Fruit fly (Drosophila melanogaster) whole organism, embryonic: ENCODE results near the gene Atg18b.

Experiments used
- ATbp ChIP-seq: fragments of 200-800 bp; sonication (Bioruptor generic); optimal IDR thresholded peaks from 2 replicates; lab custom pipeline; 2017; ENCODE audit warnings: missing biosample characterization, mild to moderate bottlenecking, missing genetic modification characterization, missing genetic modification reagents
- Atf-2 ChIP-seq: fragments of 200-800 bp; sonication (Bioruptor generic); optimal IDR thresholded peaks from 2 replicates; lab custom pipeline; 2016; ENCODE audit warnings: missing biosample characterization, missing genetic modification characterization
- B-H1 ChIP-seq: fragments of 200-800 bp; sonication (Bioruptor generic); IDR thresholded peaks from 3 replicates; pipeline ENCODE4 v1.3.6; 2022; ENCODE audit warnings: missing biosample characterization, missing genetic modification characterization
- B-H2 ChIP-seq: fragments of 200-800 bp; sonication (Bioruptor generic); optimal IDR thresholded peaks from 2 replicates; lab custom pipeline; 2018; ENCODE audit warnings: missing biosample characterization, mild to moderate bottlenecking, missing genetic modification characterization
- BEAF-32 ChIP-seq: fragments of 200-800 bp; sonication (Bioruptor generic); optimal IDR thresholded peaks from 3 replicates; lab custom pipeline; 2017; ENCODE audit warnings: missing biosample characterization, missing genetic modification characterization, mild to moderate bottlenecking, moderate library complexity, missing genetic modification reagents
- CG10147 ChIP-seq: fragments of 200-800 bp; sonication (Bioruptor generic); optimal IDR thresholded peaks from 2 replicates; lab custom pipeline; 2019; ENCODE audit warnings: missing biosample characterization, mild to moderate bottlenecking, missing genetic modification characterization, moderate library complexity
- CG11085 ChIP-seq: fragments of 200-800 bp; sonication (Bioruptor generic); IDR thresholded peaks from 2 replicates; pipeline ENCODE4 v1.3.6; 2022; ENCODE audit warnings: missing biosample characterization, missing genetic modification characterization
- CG13296 ChIP-seq: fragments of 200-800 bp; sonication (Bioruptor generic); optimal IDR thresholded peaks from 3 replicates; lab custom pipeline; 2018; ENCODE audit warnings: missing biosample characterization, mild to moderate bottlenecking, missing genetic modification characterization
- CG14965 ChIP-seq: fragments of 200-800 bp; sonication (Bioruptor generic); optimal IDR thresholded peaks from 2 replicates; lab custom pipeline; 2016; ENCODE audit warnings: missing biosample characterization, missing genetic modification characterization, borderline replicate concordance
- CG1529 ChIP-seq: fragments of 200-800 bp; sonication (Bioruptor generic); optimal IDR thresholded peaks from 3 replicates; lab custom pipeline; 2018; ENCODE audit warnings: missing biosample characterization, missing genetic modification characterization
- CG15696 ChIP-seq: fragments of 200-800 bp; sonication (Bioruptor generic); optimal IDR thresholded peaks from 2 replicates; lab custom pipeline; 2019; ENCODE audit warnings: missing biosample characterization, mild to moderate bottlenecking, missing genetic modification characterization, moderate library complexity
- CG17829 ChIP-seq: fragments of 200-800 bp; optimal IDR thresholded peaks from 2 replicates; lab custom pipeline; 2019; ENCODE audit warnings: missing biosample characterization, mild to moderate bottlenecking, missing genetic modification characterization, moderate library complexity
- CG18599 ChIP-seq: fragments of 200-800 bp; sonication (Bioruptor generic); optimal IDR thresholded peaks from 3 replicates; lab custom pipeline; 2017; ENCODE audit warnings: missing biosample characterization, missing genetic modification characterization, mild to moderate bottlenecking, moderate library complexity, missing genetic modification reagents
- CG2202 ChIP-seq: fragments of 200-800 bp; sonication (Bioruptor generic); optimal IDR thresholded peaks from 2 replicates; lab custom pipeline; 2018; ENCODE audit warnings: missing biosample characterization, mild to moderate bottlenecking, missing genetic modification characterization
- CG2678 ChIP-seq: fragments of 200-800 bp; sonication (Bioruptor generic); optimal IDR thresholded peaks from 3 replicates; lab custom pipeline; 2019; ENCODE audit warnings: missing biosample characterization, mild to moderate bottlenecking, missing genetic modification characterization, moderate library complexity
- CG33213 ChIP-seq: fragments of 200-800 bp; sonication (Bioruptor generic); optimal IDR thresholded peaks from 3 replicates; lab custom pipeline; 2016; ENCODE audit warnings: missing biosample characterization, missing genetic modification characterization
- CG43689 ChIP-seq: fragments of 200-800 bp; sonication (Bioruptor generic); IDR thresholded peaks from 2 replicates; pipeline ENCODE4 v1.3.6; 2022; ENCODE audit warnings: missing biosample characterization, missing genetic modification characterization
- CG5180 ChIP-seq: fragments of 200-800 bp; sonication (Bioruptor generic); optimal IDR thresholded peaks from 3 replicates; lab custom pipeline; 2017; ENCODE audit warnings: missing biosample characterization, missing genetic modification characterization, mild to moderate bottlenecking, moderate library complexity, missing genetic modification reagents
- CG7556 ChIP-seq: fragments of 200-800 bp; sonication (Bioruptor generic); optimal IDR thresholded peaks from 2 replicates; lab custom pipeline; 2017; ENCODE audit warnings: missing biosample characterization, mild to moderate bottlenecking, missing genetic modification characterization
- Drgx ChIP-seq: fragments of 200-800 bp; sonication (Bioruptor generic); IDR thresholded peaks from 2 replicates; pipeline ENCODE4 v1.3.6; 2022; ENCODE audit warnings: missing biosample characterization, missing genetic modification characterization
- Fer1 ChIP-seq: fragments of 200-800 bp; sonication (Bioruptor generic); optimal IDR thresholded peaks from 2 replicates; lab custom pipeline; 2017; ENCODE audit warnings: missing biosample characterization, mild to moderate bottlenecking, missing genetic modification characterization
- Gsc ChIP-seq: fragments of 200-800 bp; sonication (Bioruptor generic); IDR thresholded peaks from 2 replicates; pipeline ENCODE4 v1.3.6; 2022; ENCODE audit warnings: missing biosample characterization, missing genetic modification characterization
- HLH3B ChIP-seq: fragments of 200-800 bp; sonication (Bioruptor generic); IDR thresholded peaks from 2 replicates; pipeline ENCODE4 v1.3.6; 2022; ENCODE audit warnings: missing biosample characterization, missing genetic modification characterization
- HmgZ ChIP-seq: fragments of 200-800 bp; sonication (Bioruptor generic); optimal IDR thresholded peaks from 2 replicates; lab custom pipeline; 2018; ENCODE audit warnings: missing biosample characterization, mild to moderate bottlenecking, missing genetic modification characterization
- Lpt ChIP-seq: fragments of >200 bp; optimal IDR thresholded peaks from 2 replicates; lab custom pipeline; 2018; ENCODE audit warnings: missing biosample characterization, missing genetic modification characterization
- Max ChIP-seq: fragments of 200-800 bp; sonication (Bioruptor generic); optimal IDR thresholded peaks from 2 replicates; lab custom pipeline; 2016; ENCODE audit warnings: missing biosample characterization, mild to moderate bottlenecking, missing genetic modification characterization
- Nf-YA ChIP-seq: fragments of 200-800 bp; sonication (Bioruptor generic); IDR thresholded peaks from 2 replicates; pipeline ENCODE4 v1.3.6; 2022; ENCODE audit warnings: missing biosample characterization, missing genetic modification characterization
- Nf-YC ChIP-seq: fragments of 200-800 bp; optimal IDR thresholded peaks from 3 replicates; lab custom pipeline; 2019; ENCODE audit warnings: missing biosample characterization, mild to moderate bottlenecking, missing genetic modification characterization, moderate library complexity
- PHDP ChIP-seq: fragments of 200-800 bp; sonication (Bioruptor generic); optimal IDR thresholded peaks from 3 replicates; lab custom pipeline; 2018; ENCODE audit warnings: missing biosample characterization, mild to moderate bottlenecking, missing genetic modification characterization, moderate library complexity
- Sox100B ChIP-seq: fragments of 200-800 bp; sonication (Bioruptor generic); optimal IDR thresholded peaks from 3 replicates; lab custom pipeline; 2018; ENCODE audit warnings: missing biosample characterization, mild to moderate bottlenecking, missing genetic modification characterization
- Xrp1 ChIP-seq: fragments of 200-800 bp; sonication (Bioruptor generic); IDR thresholded peaks from 2 replicates; pipeline ENCODE4 v1.3.6; 2022; ENCODE audit warnings: missing biosample characterization, missing genetic modification characterization
- bsh ChIP-seq, 2 experiments: fragments of 200-800 bp; sonication (Bioruptor generic); optimal IDR thresholded peaks; 2 replicates each; lab custom pipeline; 2017 to 2018; ENCODE audit warnings: mild to moderate bottlenecking in 2 of 2, missing biosample characterization in 2 of 2, missing genetic modification characterization in 2 of 2, moderate library complexity in 1 of 2
- chif ChIP-seq, 2 experiments: fragments of 200-800 bp; sonication (Bioruptor generic); optimal IDR thresholded peaks; 3 replicates each; lab custom pipeline; 2016; ENCODE audit warnings: missing biosample characterization in 2 of 2, missing genetic modification characterization in 2 of 2
- crol ChIP-seq: fragments of 200-800 bp; sonication (Bioruptor generic); IDR thresholded peaks from 2 replicates; pipeline ENCODE4 v1.3.6; 2022; ENCODE audit warnings: missing biosample characterization, missing genetic modification characterization
- dan ChIP-seq: fragments of 200-800 bp; sonication (Bioruptor generic); IDR thresholded peaks from 2 replicates; pipeline ENCODE4 v1.3.6; 2022; ENCODE audit warnings: missing biosample characterization, missing genetic modification characterization
- danr ChIP-seq: fragments of 200-800 bp; sonication (Bioruptor generic); IDR thresholded peaks from 2 replicates; pipeline ENCODE4 v1.3.6; 2022; ENCODE audit warnings: missing biosample characterization, missing genetic modification characterization
- dmrt99B ChIP-seq: fragments of 200-800 bp; sonication (Bioruptor generic); optimal IDR thresholded peaks from 2 replicates; lab custom pipeline; 2018; ENCODE audit warnings: missing biosample characterization, mild to moderate bottlenecking, missing genetic modification characterization, moderate library complexity
- gce ChIP-seq: fragments of 200-800 bp; sonication (Bioruptor generic); IDR thresholded peaks from 3 replicates; pipeline ENCODE4 v1.3.6; 2022; ENCODE audit warnings: missing biosample characterization, missing genetic modification characterization
- grn ChIP-seq: fragments of 200-800 bp; sonication (Bioruptor generic); optimal IDR thresholded peaks from 3 replicates; lab custom pipeline; 2017; ENCODE audit warnings: missing biosample characterization, missing genetic modification characterization
- gro ChIP-seq: fragments of 200-800 bp; sonication (Bioruptor generic); optimal IDR thresholded peaks from 2 replicates; lab custom pipeline; 2016; ENCODE audit warnings: missing biosample characterization, missing genetic modification characterization
- gt ChIP-seq: fragments of 200-800 bp; sonication (Bioruptor generic); IDR thresholded peaks from 2 replicates; pipeline ENCODE4 v1.3.6; 2022; ENCODE audit warnings: missing biosample characterization, missing genetic modification characterization
- h ChIP-seq: fragments of >200 bp; optimal IDR thresholded peaks from 2 replicates; lab custom pipeline; 2017
- ind ChIP-seq: fragments of 200-800 bp; sonication (Bioruptor generic); optimal IDR thresholded peaks from 3 replicates; lab custom pipeline; 2016; ENCODE audit warnings: missing biosample characterization, missing genetic modification characterization
- kay ChIP-seq: fragments of 200-800 bp; sonication (Bioruptor generic); optimal IDR thresholded peaks from 2 replicates; lab custom pipeline; 2016; ENCODE audit warnings: missing biosample characterization, missing genetic modification characterization
- pum ChIP-seq: fragments of 200-800 bp; sonication (Bioruptor generic); optimal IDR thresholded peaks from 2 replicates; lab custom pipeline; 2016; ENCODE audit warnings: missing biosample characterization, missing genetic modification characterization
- ro ChIP-seq: fragments of 200-800 bp; sonication (Bioruptor generic); IDR thresholded peaks from 2 replicates; pipeline ENCODE4 v1.3.6; 2022; ENCODE audit warnings: missing biosample characterization, missing genetic modification characterization
- row ChIP-seq: fragments of 200-800 bp; sonication (Bioruptor generic); IDR thresholded peaks from 3 replicates; pipeline ENCODE4 v1.3.6; 2022; ENCODE audit warnings: missing biosample characterization, missing genetic modification characterization
- salm ChIP-seq: fragments of 200-800 bp; sonication (Bioruptor generic); optimal IDR thresholded peaks from 2 replicates; lab custom pipeline; 2018; ENCODE audit warnings: missing biosample characterization, mild to moderate bottlenecking, missing genetic modification characterization
- sens-2 ChIP-seq: fragments of 200-800 bp; sonication (Bioruptor generic); IDR thresholded peaks from 2 replicates; pipeline ENCODE4 v1.3.6; 2022; ENCODE audit warnings: missing biosample characterization, missing genetic modification characterization
- sug ChIP-seq: fragments of 200-800 bp; optimal IDR thresholded peaks from 2 replicates; lab custom pipeline; 2019; ENCODE audit warnings: missing biosample characterization, mild to moderate bottlenecking, missing genetic modification characterization, moderate library complexity
- tap ChIP-seq: fragments of 200-800 bp; optimal IDR thresholded peaks from 3 replicates; lab custom pipeline; 2019; ENCODE audit warnings: missing biosample characterization, mild to moderate bottlenecking, missing genetic modification characterization, moderate library complexity
- wdn ChIP-seq: fragments of 200-800 bp; sonication (Bioruptor generic); IDR thresholded peaks from 2 replicates; pipeline ENCODE4 v1.3.6; 2022; ENCODE audit warnings: missing biosample characterization, missing genetic modification characterization
- z ChIP-seq: fragments of 200-800 bp; sonication (Bioruptor generic); IDR thresholded peaks from 3 replicates; pipeline ENCODE4 v1.3.6; 2022; ENCODE audit warnings: missing biosample characterization, missing genetic modification characterization

The Atg18b gene

dm6 chr2L:21218912-21219246 lies 1.5 kb downstream of the Atg18b start (continued):
- TF ChIP-seq ATbp = peak; percentile 27
- no peak for TF ChIP-seq row (GFP tag; lab: Robert Waterston, UW)
- TF ChIP-seq grn (GFP tag; lab: Kevin White, UChicago) = peak; percentile 27
- no peak for TF ChIP-seq B-H2 (GFP tag; lab: Kevin White, UChicago)
- TF ChIP-seq CG43689 (GFP tag; lab: Robert Waterston, UW) = no peak
- TF ChIP-seq bsh (GFP tag; optimal IDR thresholded peaks at IDR 0.05; lab: Kevin White, UChicago) = peak in 1 of 2 experiments; percentile 41
- no peak for TF ChIP-seq Drgx (GFP tag; lab: Robert Waterston, UW)
- no peak for TF ChIP-seq HmgZ (tag; lab: Kevin White, UChicago)
- TF ChIP-seq CG13296 (GFP tag; lab: Kevin White, UChicago) = peak; percentile 64
- peak; percentile 26 for TF ChIP-seq CG2678 (tag; lab: Kevin White, UChicago)
- TF ChIP-seq HLH3B (GFP tag; lab: Robert Waterston, UW) = no peak; the same call in 1 of the 2 replicates
- TF ChIP-seq wdn = no peak
- TF ChIP-seq B-H1 = no peak
- no peak for TF ChIP-seq sug (tag; lab: Kevin White, UChicago)
- TF ChIP-seq dan = no peak
- TF ChIP-seq kay (GFP tag; lab: Kevin White, UChicago) = no peak
- no peak for TF ChIP-seq h (lab: Kevin White, UChicago)
- TF ChIP-seq Gsc (GFP tag; lab: Robert Waterston, UW) = no peak
- TF ChIP-seq dmrt99B (tag; lab: Kevin White, UChicago) = no peak
- TF ChIP-seq CG11085 (GFP tag; lab: Robert Waterston, UW) = no peak
- TF ChIP-seq Max (GFP tag; lab: Kevin White, UChicago) = no peak
- TF ChIP-seq CG17829 (tag; lab: Kevin White, UChicago) = no peak
- peak; percentile 21 for TF ChIP-seq CG5180 (GFP tag; lab: Kevin White, UChicago)
- no peak for TF ChIP-seq gro
- TF ChIP-seq crol (GFP tag; lab: Robert Waterston, UW) = no peak
- TF ChIP-seq CG2202 = peak; percentile 34
- TF ChIP-seq CG10147 (GFP tag; lab: Kevin White, UChicago) = no peak
- TF ChIP-seq CG15696 (tag; lab: Kevin White, UChicago) = no peak
- TF ChIP-seq Lpt (GFP tag; lab: Kevin White, UChicago) = no peak
- no peak for TF ChIP-seq chif (GFP tag; optimal IDR thresholded peaks at IDR 0.05; lab: Kevin White, UChicago)
- TF ChIP-seq gt (GFP tag; lab: Robert Waterston, UW) = no peak
- no peak for TF ChIP-seq pum (GFP tag; lab: Kevin White, UChicago)
- TF ChIP-seq CG1529 (GFP tag; lab: Kevin White, UChicago) = peak; percentile 15
- no peak for TF ChIP-seq CG18599 (GFP tag; lab: Kevin White, UChicago)
- TF ChIP-seq gce (GFP tag; lab: Robert Waterston, UW) = no peak
- TF ChIP-seq PHDP (tag; lab: Kevin White, UChicago) = peak; percentile 18
- no peak for TF ChIP-seq ind (GFP tag; lab: Kevin White, UChicago)
- TF ChIP-seq Xrp1 = peak; percentile 23; the same call in 1 of the 2 replicates
- TF ChIP-seq CG7556 (GFP tag; lab: Kevin White, UChicago) = peak; percentile 12
- TF ChIP-seq danr (GFP tag; lab: Robert Waterston, UW) = no peak
- no peak for TF ChIP-seq Nf-YA (GFP tag; lab: Robert Waterston, UW)
- no peak for TF ChIP-seq Atf-2 (GFP tag; lab: Kevin White, UChicago)
- no peak for TF ChIP-seq CG33213 (GFP tag; lab: Kevin White, UChicago)
- TF ChIP-seq tap (tag; lab: Kevin White, UChicago) = peak; percentile 15
- TF ChIP-seq Sox100B = peak; percentile 38
- no peak for TF ChIP-seq sens-2 (GFP tag; lab: Robert Waterston, UW)
- no peak for TF ChIP-seq ro
- no peak for TF ChIP-seq BEAF-32 (GFP tag; lab: Kevin White, UChicago)
- TF ChIP-seq Nf-YC (tag; lab: Kevin White, UChicago) = no peak
- TF ChIP-seq z (GFP tag; lab: Robert Waterston, UW) = no peak
- TF ChIP-seq Fer1 (GFP tag; lab: Kevin White, UChicago) = peak; percentile 3
- peak; percentile 41 for TF ChIP-seq salm (tag; lab: Kevin White, UChicago)
- TF ChIP-seq CG14965 (GFP tag; lab: Kevin White, UChicago) = no peak
